Fruit fly (Drosophila melanogaster) whole organism, embryonic: ENCODE results near the gene Gycbeta100B.

Experiments
- Antp ChIP-seq: fragments of 200-800 bp; sonication (Bioruptor generic); optimal IDR thresholded peaks from 3 replicates; lab custom pipeline; 2016; ENCODE audit warnings: missing biosample characterization, missing genetic modification characterization
- Asciz ChIP-seq: fragments of 200-800 bp; sonication (Bioruptor generic); optimal IDR thresholded peaks from 2 replicates; lab custom pipeline; 2017; ENCODE audit warnings: missing biosample characterization, mild to moderate bottlenecking, missing genetic modification characterization, missing genetic modification reagents
- Atf3 ChIP-seq: fragments of 200-800 bp; sonication (Bioruptor generic); optimal IDR thresholded peaks from 3 replicates; lab custom pipeline; 2016; ENCODE audit warnings: missing biosample characterization, missing genetic modification characterization
- B-H2 ChIP-seq: fragments of 200-800 bp; sonication (Bioruptor generic); optimal IDR thresholded peaks from 2 replicates; lab custom pipeline; 2018; ENCODE audit warnings: missing biosample characterization, mild to moderate bottlenecking, missing genetic modification characterization
- CG10267 ChIP-seq: fragments of 200-800 bp; sonication (Bioruptor generic); optimal IDR thresholded peaks from 2 replicates; lab custom pipeline; 2018; ENCODE audit warnings: missing biosample characterization, mild to moderate bottlenecking, missing genetic modification characterization, moderate library complexity
- CG12155 ChIP-seq: fragments of 200-800 bp; sonication (Bioruptor generic); optimal IDR thresholded peaks from 3 replicates; lab custom pipeline; 2016; ENCODE audit warnings: missing biosample characterization, missing genetic modification characterization
- CG12659 ChIP-seq: fragments of 200-800 bp; sonication (Bioruptor generic); optimal IDR thresholded peaks from 3 replicates; lab custom pipeline; 2017; ENCODE audit warnings: mild to moderate bottlenecking, missing biosample characterization, missing genetic modification reagents, missing genetic modification characterization
- CG13287 ChIP-seq: fragments of 200-800 bp; sonication (Bioruptor generic); IDR thresholded peaks from 2 replicates; pipeline ENCODE4 v1.3.6; 2022; ENCODE audit warnings: missing biosample characterization, missing genetic modification characterization; ENCODE audit not compliant: partially characterized antibody
- CG14050 ChIP-seq: fragments of 200-800 bp; sonication (Bioruptor generic); IDR thresholded peaks from 3 replicates; pipeline ENCODE4 v1.3.6; 2022; ENCODE audit warnings: missing biosample characterization, missing genetic modification characterization
- CG16813 ChIP-seq: fragments of 200-800 bp; sonication (Bioruptor generic); IDR thresholded peaks from 3 replicates; pipeline ENCODE4 v1.3.6; 2022; ENCODE audit warnings: missing biosample characterization, missing genetic modification characterization; ENCODE audit not compliant: partially characterized antibody
- CG17829 ChIP-seq: fragments of 200-800 bp; optimal IDR thresholded peaks from 2 replicates; lab custom pipeline; 2019; ENCODE audit warnings: missing biosample characterization, mild to moderate bottlenecking, missing genetic modification characterization, moderate library complexity
- CG2116 ChIP-seq: fragments of 200-800 bp; sonication (Bioruptor generic); optimal IDR thresholded peaks from 3 replicates; lab custom pipeline; 2018; ENCODE audit warnings: missing biosample characterization, mild to moderate bottlenecking, missing genetic modification characterization
- CG31365 ChIP-seq: fragments of 200-800 bp; sonication (Bioruptor generic); optimal IDR thresholded peaks from 2 replicates; lab custom pipeline; 2018; ENCODE audit warnings: missing biosample characterization, mild to moderate bottlenecking, missing genetic modification characterization
- CG34224 ChIP-seq: fragments of 200-800 bp; sonication (Bioruptor generic); IDR thresholded peaks from 3 replicates; pipeline ENCODE4 v1.3.6; 2022; ENCODE audit warnings: missing biosample characterization, missing genetic modification characterization; ENCODE audit not compliant: partially characterized antibody
- CG4617 ChIP-seq: fragments of 200-800 bp; sonication (Bioruptor generic); optimal IDR thresholded peaks from 3 replicates; lab custom pipeline; 2016; ENCODE audit warnings: missing biosample characterization, missing genetic modification characterization, borderline replicate concordance
- CG5180 ChIP-seq: fragments of 200-800 bp; sonication (Bioruptor generic); optimal IDR thresholded peaks from 3 replicates; lab custom pipeline; 2017; ENCODE audit warnings: missing biosample characterization, missing genetic modification characterization, mild to moderate bottlenecking, moderate library complexity, missing genetic modification reagents
- CG6854 ChIP-seq: fragments of 200-800 bp; sonication (Bioruptor generic); optimal IDR thresholded peaks from 3 replicates; lab custom pipeline; 2017; ENCODE audit warnings: missing biosample characterization, mild to moderate bottlenecking, missing genetic modification characterization
- CG7839 ChIP-seq: fragments of 200-800 bp; sonication (Bioruptor generic); optimal IDR thresholded peaks from 3 replicates; lab custom pipeline; 2018; ENCODE audit warnings: missing biosample characterization, mild to moderate bottlenecking, missing genetic modification characterization, moderate library complexity
- CG7928 ChIP-seq: fragments of 200-800 bp; sonication (Bioruptor generic); optimal IDR thresholded peaks from 2 replicates; lab custom pipeline; 2017; ENCODE audit warnings: missing biosample characterization, mild to moderate bottlenecking, missing genetic modification characterization
- CG8359 ChIP-seq: fragments of 200-800 bp; sonication (Bioruptor generic); optimal IDR thresholded peaks from 2 replicates; lab custom pipeline; 2017; ENCODE audit warnings: missing biosample characterization, mild to moderate bottlenecking, missing genetic modification characterization, borderline replicate concordance
- CG9437 ChIP-seq: fragments of 200-800 bp; sonication (Bioruptor generic); optimal IDR thresholded peaks from 2 replicates; lab custom pipeline; 2018; ENCODE audit warnings: missing biosample characterization, mild to moderate bottlenecking, missing genetic modification characterization
- CG9727 ChIP-seq: fragments of 200-800 bp; sonication (Bioruptor generic); optimal IDR thresholded peaks from 3 replicates; lab custom pipeline; 2017; ENCODE audit warnings: missing biosample characterization, mild to moderate bottlenecking, missing genetic modification characterization
- CkIIα-i1 ChIP-seq: fragments of 200-800 bp; sonication (Bioruptor generic); IDR thresholded peaks from 2 replicates; pipeline ENCODE4 v1.3.6; 2022; ENCODE audit warnings: missing biosample characterization, missing genetic modification characterization
- CrebB ChIP-seq: fragments of 200-800 bp; sonication (Bioruptor generic); optimal IDR thresholded peaks from 3 replicates; lab custom pipeline; 2018; ENCODE audit warnings: missing biosample characterization, mild to moderate bottlenecking, missing genetic modification characterization
- E2f1 ChIP-seq: fragments of 200-800 bp; sonication (Bioruptor generic); IDR thresholded peaks from 2 replicates; pipeline ENCODE4 v1.3.6; 2022; ENCODE audit warnings: missing biosample characterization, missing genetic modification characterization
- ERR ChIP-seq: fragments of 200-800 bp; sonication (Bioruptor generic); optimal IDR thresholded peaks from 2 replicates; lab custom pipeline; 2016; ENCODE audit warnings: missing biosample characterization, missing genetic modification characterization
- Ets65A ChIP-seq: fragments of 200-800 bp; sonication (Bioruptor generic); peaks from one replicate; lab custom pipeline; 2016; ENCODE audit warnings: missing biosample characterization, missing genetic modification characterization
- HLH3B ChIP-seq: fragments of 200-800 bp; sonication (Bioruptor generic); IDR thresholded peaks from 2 replicates; pipeline ENCODE4 v1.3.6; 2022; ENCODE audit warnings: missing biosample characterization, missing genetic modification characterization
- HmgZ ChIP-seq: fragments of 200-800 bp; sonication (Bioruptor generic); optimal IDR thresholded peaks from 2 replicates; lab custom pipeline; 2018; ENCODE audit warnings: missing biosample characterization, mild to moderate bottlenecking, missing genetic modification characterization
- Hr51 ChIP-seq, 2 experiments: fragments of 200-800 bp; sonication (Bioruptor generic); optimal IDR thresholded peaks; 2 replicates in 1 of 2; 3 replicates in 1 of 2; lab custom pipeline; 2016 to 2018; ENCODE audit warnings: missing biosample characterization in 2 of 2, missing genetic modification characterization in 2 of 2, mild to moderate bottlenecking in 1 of 2, moderate library complexity in 1 of 2
- Sry-δ ChIP-seq: fragments of 200-800 bp; sonication (Bioruptor generic); optimal IDR thresholded peaks from 2 replicates; lab custom pipeline; 2016; ENCODE audit warnings: missing biosample characterization, missing genetic modification characterization
- Ssrp ChIP-seq: fragments of 200-800 bp; sonication (Bioruptor generic); optimal IDR thresholded peaks from 2 replicates; lab custom pipeline; 2018; ENCODE audit warnings: missing biosample characterization, mild to moderate bottlenecking, missing genetic modification characterization, moderate library complexity
- Xrp1 ChIP-seq: fragments of 200-800 bp; sonication (Bioruptor generic); IDR thresholded peaks from 2 replicates; pipeline ENCODE4 v1.3.6; 2022; ENCODE audit warnings: missing biosample characterization, missing genetic modification characterization
- YL-1 ChIP-seq: fragments of 200-800 bp; sonication (Bioruptor generic); optimal IDR thresholded peaks from 3 replicates; lab custom pipeline; 2017; ENCODE audit warnings: missing biosample characterization, mild to moderate bottlenecking, missing genetic modification characterization
- ase ChIP-seq: fragments of 200-800 bp; sonication (Bioruptor generic); IDR thresholded peaks from 3 replicates; pipeline ENCODE4 v1.3.6; 2022; ENCODE audit warnings: missing biosample characterization, missing genetic modification characterization
- corto ChIP-seq: fragments of 200-800 bp; sonication (Bioruptor generic); optimal IDR thresholded peaks from 2 replicates; lab custom pipeline; 2016; ENCODE audit warnings: missing biosample characterization, mild to moderate bottlenecking, missing genetic modification characterization, moderate library complexity
- dati ChIP-seq: fragments of 200-800 bp; sonication (Bioruptor generic); IDR thresholded peaks from 2 replicates; pipeline ENCODE4 v1.3.6; 2022; ENCODE audit warnings: missing biosample characterization, missing genetic modification characterization
- dm ChIP-seq: fragments of 200-800 bp; sonication (Bioruptor generic); optimal IDR thresholded peaks from 3 replicates; lab custom pipeline; 2016; ENCODE audit warnings: missing biosample characterization, missing genetic modification characterization
- en ChIP-seq: fragments of 200-800 bp; sonication (Bioruptor generic); optimal IDR thresholded peaks from 2 replicates; lab custom pipeline; 2016; ENCODE audit warnings: missing biosample characterization, missing genetic modification characterization
- fru ChIP-seq: fragments of >200 bp; optimal IDR thresholded peaks from 2 replicates; lab custom pipeline; 2017
- gfzf ChIP-seq: fragments of 200-800 bp; sonication (Bioruptor generic); optimal IDR thresholded peaks from 2 replicates; lab custom pipeline; 2016; ENCODE audit warnings: missing biosample characterization, mild to moderate bottlenecking, missing genetic modification characterization, moderate library complexity
- hth ChIP-seq: fragments of >200 bp; optimal IDR thresholded peaks from 2 replicates; lab custom pipeline; 2017; ENCODE audit warnings: inconsistent platforms
- ind ChIP-seq: fragments of 200-800 bp; sonication (Bioruptor generic); optimal IDR thresholded peaks from 3 replicates; lab custom pipeline; 2016; ENCODE audit warnings: missing biosample characterization, missing genetic modification characterization
- lov ChIP-seq, 2 experiments: fragments of 200-800 bp in 1 of 2; fragments of >200 bp in 1 of 2; sonication (Bioruptor generic) in 1 of 2; IDR thresholded peaks in 1 of 2; optimal IDR thresholded peaks in 1 of 2; 2 replicates in 1 of 2; 3 replicates in 1 of 2; pipeline versions ENCODE4 v1.3.6 to Lab custom; 2017 to 2022; ENCODE audit warnings: missing biosample characterization in 1 of 2, missing genetic modification characterization in 1 of 2
- pan ChIP-seq, 4 experiments: fragments of >200 bp in 3 of 4; fragments of 200-800 bp in 1 of 4; sonication (Bioruptor generic) in 1 of 4; optimal IDR thresholded peaks in 3 of 4; IDR thresholded peaks in 1 of 4; 2 replicates each; pipeline versions ENCODE4 v1.3.6 to Lab custom; 2017 to 2022; ENCODE audit warnings: missing biosample characterization in 2 of 4, missing genetic modification characterization in 2 of 4, mixed read lengths in 1 of 4
- seq ChIP-seq: fragments of 200-800 bp; sonication (Bioruptor generic); IDR thresholded peaks from 2 replicates; pipeline ENCODE4 v1.3.6; 2022; ENCODE audit warnings: missing biosample characterization, missing genetic modification characterization
- sim ChIP-seq: fragments of 200-800 bp; sonication (Bioruptor generic); IDR thresholded peaks from 2 replicates; pipeline ENCODE4 v1.3.6; 2022; ENCODE audit warnings: missing biosample characterization, missing genetic modification characterization
- sna ChIP-seq: fragments of 200-800 bp; sonication (Bioruptor generic); IDR thresholded peaks from 2 replicates; pipeline ENCODE4 v1.3.6; 2022; ENCODE audit warnings: missing biosample characterization, missing genetic modification characterization; ENCODE audit not compliant: partially characterized antibody

The Gycbeta100B gene

DNA sequence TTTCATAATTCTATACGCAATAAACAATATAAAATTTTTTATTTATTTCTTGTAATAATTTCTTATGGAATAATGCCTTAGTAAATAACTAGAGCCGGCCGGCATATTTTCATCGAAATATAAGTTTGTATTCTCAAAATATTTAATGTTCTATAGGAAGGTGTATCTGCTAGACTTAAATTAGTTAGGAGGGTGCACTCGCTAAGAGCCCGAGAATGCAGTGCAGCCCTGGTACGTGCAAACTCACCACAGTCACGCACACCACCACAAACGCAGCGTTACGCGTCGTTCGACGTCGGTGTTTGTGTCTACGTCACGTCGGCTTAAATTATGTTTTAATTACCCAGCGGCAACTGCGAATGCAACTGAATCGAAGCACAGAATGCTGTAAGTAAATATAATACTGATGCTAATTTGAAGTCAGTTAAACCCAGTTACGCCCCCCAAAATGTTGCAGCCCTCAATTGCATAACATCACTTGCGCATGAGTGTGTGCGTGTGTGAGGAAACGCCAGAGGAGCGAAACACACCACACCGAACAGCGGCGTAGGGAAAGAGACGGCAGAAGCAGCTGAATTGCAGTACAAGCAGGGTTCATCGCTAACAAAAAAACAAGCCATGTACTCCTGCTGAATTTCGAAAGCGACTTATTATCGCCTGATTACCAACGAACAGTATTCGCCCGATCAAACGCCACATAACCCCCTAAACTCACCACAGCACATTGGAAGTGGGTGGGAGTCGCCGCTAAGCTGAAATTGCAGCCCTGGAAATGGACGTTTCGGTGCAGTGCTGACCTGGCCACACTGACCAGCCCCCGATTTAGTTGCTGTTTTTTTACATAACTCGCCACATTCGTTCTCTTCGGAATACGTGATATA is 86.5 kb downstream of the Gycbeta100B start, which contains the start of gene CG12054 (continued):
- TF ChIP-seq lov (optimal IDR thresholded peaks at IDR 0.05; lab: Kevin White, UChicago) (no peak), lov (GFP tag; IDR thresholded peaks at IDR 0.05; lab: Robert Waterston, UW) (no peak), ase (no peak), pan (optimal IDR thresholded peaks at IDR 0.05; lab: Kevin White, UChicago) (no peak), pan (GFP tag; optimal IDR thresholded peaks at IDR 0.05 in 1 of 2, IDR thresholded peaks at IDR 0.05 in 1 of 2) (no peak), CG16813 (GFP tag; lab: Robert Waterston, UW) (no peak), dm (GFP tag; lab: Kevin White, UChicago) (no peak), CG34224 (GFP tag; lab: Robert Waterston, UW) (no peak), ind (no peak), Xrp1 (GFP tag; lab: Robert Waterston, UW) (no peak), B-H2 (peak; percentile 37), Antp (GFP tag; lab: Kevin White, UChicago) (no peak), CrebB (peak; percentile 42), CG5180 (GFP tag; lab: Kevin White, UChicago) (no peak), Hr51 (GFP tag; optimal IDR thresholded peaks at IDR 0.05; lab: Kevin White, UChicago) (peak in 1 of 2 experiments; percentile 22), CG4617 (GFP tag; lab: Kevin White, UChicago) (peak; percentile 47), HLH3B (GFP tag; lab: Robert Waterston, UW) (no peak), en (no peak), Ets65A (GFP tag; lab: Kevin White, UChicago) (no peak), CkIIα-i1 (GFP tag; lab: Robert Waterston, UW) (no peak), CG9437 (GFP tag; lab: Kevin White, UChicago) (peak; percentile 90), CG13287 (GFP tag; lab: Robert Waterston, UW) (no peak), E2f1 (GFP tag; lab: Robert Waterston, UW) (no peak), CG9727 (peak; percentile 38), CG2116 (GFP tag; lab: Kevin White, UChicago) (peak; percentile 20), CG31365 (tag; lab: Kevin White, UChicago) (no peak), corto (GFP tag; lab: Kevin White, UChicago) (no peak), CG10267 (tag; lab: Kevin White, UChicago) (no peak), seq (GFP tag; lab: Robert Waterston, UW) (no peak), Asciz (GFP tag; lab: Kevin White, UChicago) (no peak), YL-1 (GFP tag; lab: Kevin White, UChicago) (peak; percentile 99), sna (GFP tag; lab: Robert Waterston, UW) (no peak), gfzf (GFP tag; lab: Kevin White, UChicago) (peak; percentile 91), Sry-δ (GFP tag; lab: Kevin White, UChicago) (peak; percentile 70), CG7839 (tag; lab: Kevin White, UChicago) (no peak), fru (no peak), CG17829 (tag; lab: Kevin White, UChicago) (no peak), dati (GFP tag; lab: Robert Waterston, UW) (no peak), CG14050 (GFP tag; lab: Robert Waterston, UW) (no peak), sim (GFP tag; lab: Robert Waterston, UW) (no peak), Ssrp (no peak), CG7928 (peak; percentile 96), Atf3 (no peak), CG12659 (GFP tag; lab: Kevin White, UChicago) (peak; percentile 32), ERR (GFP tag; lab: Kevin White, UChicago) (no peak), CG12155 (GFP tag; lab: Kevin White, UChicago) (peak; percentile 48), HmgZ (tag; lab: Kevin White, UChicago) (peak; percentile 47), CG8359 (GFP tag; lab: Kevin White, UChicago) (no peak), CG6854 (GFP tag; lab: Kevin White, UChicago) (no peak), hth (lab: Kevin White, UChicago) (no peak)
